Worm (Caenorhabditis elegans): ENCODE results near the gene T05A8.3.

DNA sequence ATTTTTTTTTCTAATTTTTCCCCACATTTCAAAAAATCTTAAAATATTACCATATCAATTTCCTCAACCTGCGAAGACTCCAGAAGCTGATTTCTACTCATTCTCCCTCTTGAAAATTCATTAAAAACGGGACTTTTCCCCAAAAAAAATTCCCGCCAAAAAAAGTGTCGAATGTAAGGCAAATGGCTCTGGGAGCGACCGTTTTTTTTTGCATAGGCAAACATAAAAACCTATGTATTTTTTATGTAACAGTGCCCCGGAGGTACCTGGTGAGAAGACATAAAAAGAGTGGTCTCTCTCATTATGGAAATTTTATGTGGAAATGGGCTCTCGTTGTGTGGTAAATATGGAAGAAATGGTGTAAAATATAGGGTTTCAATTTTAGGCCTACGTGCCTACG lies 33.0 kb downstream of the T05A8.3 start, which contains the start of gene ceh-87:
- TF ChIP-seq lsy-2 (tag; optimal IDR thresholded peaks at IDR 0.05): no peak
- TF ChIP-seq elt-1 (tag; optimal IDR thresholded peaks at IDR 0.05): no peak
- TF ChIP-seq dmd-4 (tag; optimal IDR thresholded peaks at IDR 0.05): no peak
- TF ChIP-seq snpc-4 (tag; optimal IDR thresholded peaks at IDR 0.05): no peak
- TF ChIP-seq egl-27 (tag; optimal IDR thresholded peaks at IDR 0.05): no peak
- TF ChIP-seq skn-1 (tag; optimal IDR thresholded peaks at IDR 0.05): no peak
- no peak for TF ChIP-seq mdl-1 (tag; optimal IDR thresholded peaks at IDR 0.05)
- TF ChIP-seq unc-39 (tag; optimal IDR thresholded peaks at IDR 0.05): no peak
- TF ChIP-seq mab-5 (tag; optimal IDR thresholded peaks at IDR 0.05): no peak
- TF ChIP-seq crh-2 (tag; optimal IDR thresholded peaks at IDR 0.05): no peak
- no peak for TF ChIP-seq elt-3 (tag; optimal IDR thresholded peaks at IDR 0.05)
- no peak for TF ChIP-seq sem-4 (tag; optimal IDR thresholded peaks at IDR 0.05)
